Fruit fly (Drosophila melanogaster) whole organism, embryonic: ENCODE results near the gene Pdfr.

ENCODE experiments used
- Antp ChIP-seq: fragments of 200-800 bp; sonication (Bioruptor generic); optimal IDR thresholded peaks from 3 replicates; lab custom pipeline; 2016; ENCODE audit warnings: missing biosample characterization, missing genetic modification characterization
- BEAF-32 ChIP-seq: fragments of 200-800 bp; sonication (Bioruptor generic); optimal IDR thresholded peaks from 3 replicates; lab custom pipeline; 2017; ENCODE audit warnings: missing biosample characterization, missing genetic modification characterization, mild to moderate bottlenecking, moderate library complexity, missing genetic modification reagents
- CG11456 ChIP-seq: fragments of 200-800 bp; sonication (Bioruptor generic); IDR thresholded peaks from 3 replicates; pipeline ENCODE4 v1.3.6; 2022; ENCODE audit warnings: missing biosample characterization, missing genetic modification characterization
- CG12659 ChIP-seq: fragments of 200-800 bp; sonication (Bioruptor generic); optimal IDR thresholded peaks from 3 replicates; lab custom pipeline; 2017; ENCODE audit warnings: mild to moderate bottlenecking, missing biosample characterization, missing genetic modification reagents, missing genetic modification characterization
- CG13424 ChIP-seq: fragments of 200-800 bp; sonication (Bioruptor generic); optimal IDR thresholded peaks from 2 replicates; lab custom pipeline; 2019; ENCODE audit warnings: missing biosample characterization, mild to moderate bottlenecking, missing genetic modification characterization, moderate library complexity
- CG13775 ChIP-seq: fragments of 200-800 bp; sonication (Bioruptor generic); optimal IDR thresholded peaks from 3 replicates; lab custom pipeline; 2017; ENCODE audit warnings: missing biosample characterization, mild to moderate bottlenecking, missing genetic modification characterization
- CG14710 ChIP-seq: fragments of 200-800 bp; sonication (Bioruptor generic); optimal IDR thresholded peaks from 3 replicates; lab custom pipeline; 2019; ENCODE audit warnings: missing biosample characterization, mild to moderate bottlenecking, missing genetic modification characterization, moderate library complexity
- CG15696 ChIP-seq: fragments of 200-800 bp; sonication (Bioruptor generic); optimal IDR thresholded peaks from 2 replicates; lab custom pipeline; 2019; ENCODE audit warnings: missing biosample characterization, mild to moderate bottlenecking, missing genetic modification characterization, moderate library complexity
- CG16813 ChIP-seq: fragments of 200-800 bp; sonication (Bioruptor generic); IDR thresholded peaks from 3 replicates; pipeline ENCODE4 v1.3.6; 2022; ENCODE audit warnings: missing biosample characterization, missing genetic modification characterization; ENCODE audit not compliant: partially characterized antibody
- CG17186 ChIP-seq: fragments of 200-800 bp; sonication (Bioruptor generic); optimal IDR thresholded peaks from 3 replicates; lab custom pipeline; 2017; ENCODE audit warnings: missing biosample characterization, missing genetic modification reagents, missing genetic modification characterization
- CG2116 ChIP-seq: fragments of 200-800 bp; sonication (Bioruptor generic); optimal IDR thresholded peaks from 3 replicates; lab custom pipeline; 2018; ENCODE audit warnings: missing biosample characterization, mild to moderate bottlenecking, missing genetic modification characterization
- CG2120 ChIP-seq: fragments of 200-800 bp; sonication (Bioruptor generic); optimal IDR thresholded peaks from 3 replicates; lab custom pipeline; 2016; ENCODE audit warnings: missing biosample characterization, missing genetic modification characterization
- CG4328 ChIP-seq: fragments of 200-800 bp; sonication (Bioruptor generic); optimal IDR thresholded peaks from 3 replicates; lab custom pipeline; 2017; ENCODE audit warnings: missing biosample characterization, missing genetic modification reagents, missing genetic modification characterization
- CG43689 ChIP-seq: fragments of 200-800 bp; sonication (Bioruptor generic); IDR thresholded peaks from 2 replicates; pipeline ENCODE4 v1.3.6; 2022; ENCODE audit warnings: missing biosample characterization, missing genetic modification characterization
- CG5180 ChIP-seq: fragments of 200-800 bp; sonication (Bioruptor generic); optimal IDR thresholded peaks from 3 replicates; lab custom pipeline; 2017; ENCODE audit warnings: missing biosample characterization, missing genetic modification characterization, mild to moderate bottlenecking, moderate library complexity, missing genetic modification reagents
- CG7987 ChIP-seq: fragments of 200-800 bp; sonication (Bioruptor generic); optimal IDR thresholded peaks from 2 replicates; lab custom pipeline; 2018; ENCODE audit warnings: missing biosample characterization, mild to moderate bottlenecking, missing genetic modification characterization, moderate library complexity
- CG9797 ChIP-seq: fragments of 200-800 bp; sonication (Bioruptor generic); optimal IDR thresholded peaks from 3 replicates; lab custom pipeline; 2018; ENCODE audit warnings: missing biosample characterization, mild to moderate bottlenecking, missing genetic modification characterization
- Dfd ChIP-seq, 2 experiments: fragments of >200 bp; optimal IDR thresholded peaks; 2 replicates each; lab custom pipeline; 2017; ENCODE audit warnings: missing biosample characterization in 2 of 2, missing genetic modification characterization in 2 of 2
- Fer2 ChIP-seq: fragments of 200-800 bp; sonication (Bioruptor generic); optimal IDR thresholded peaks from 2 replicates; lab custom pipeline; 2018; ENCODE audit warnings: missing biosample characterization, mild to moderate bottlenecking, missing genetic modification characterization, moderate library complexity
- Gug ChIP-seq: fragments of 200-800 bp; sonication (Bioruptor generic); IDR thresholded peaks from 4 replicates; pipeline ENCODE4 v1.3.6; 2022; ENCODE audit warnings: missing biosample characterization, missing genetic modification characterization
- HLH4C ChIP-seq: fragments of 200-800 bp; sonication (Bioruptor generic); IDR thresholded peaks from 3 replicates; pipeline ENCODE4 v1.3.6; 2022; ENCODE audit warnings: missing biosample characterization, missing genetic modification characterization; ENCODE audit not compliant: partially characterized antibody
- Hey ChIP-seq: fragments of 200-800 bp; sonication (Bioruptor generic); optimal IDR thresholded peaks from 3 replicates; lab custom pipeline; 2018; ENCODE audit warnings: missing biosample characterization, mild to moderate bottlenecking, missing genetic modification characterization
- Med ChIP-seq: fragments of 200-800 bp; sonication (Bioruptor generic); peaks from one replicate; lab custom pipeline; 2016; ENCODE audit warnings: missing biosample characterization, missing genetic modification characterization, mild to moderate bottlenecking, inconsistent platforms, moderate library complexity
- Mrtf ChIP-seq: fragments of 200-800 bp; sonication (Bioruptor generic); IDR thresholded peaks from 3 replicates; pipeline ENCODE4 v1.3.6; 2022; ENCODE audit warnings: missing biosample characterization, missing genetic modification characterization
- Myb ChIP-seq: fragments of 200-800 bp; sonication (Bioruptor generic); optimal IDR thresholded peaks from 2 replicates; lab custom pipeline; 2016; ENCODE audit warnings: missing biosample characterization, missing genetic modification characterization
- Nf-YC ChIP-seq: fragments of 200-800 bp; optimal IDR thresholded peaks from 3 replicates; lab custom pipeline; 2019; ENCODE audit warnings: missing biosample characterization, mild to moderate bottlenecking, missing genetic modification characterization, moderate library complexity
- NfI ChIP-seq: fragments of 200-800 bp; sonication (Bioruptor generic); optimal IDR thresholded peaks from 3 replicates; lab custom pipeline; 2018; ENCODE audit warnings: missing biosample characterization, mild to moderate bottlenecking, missing genetic modification characterization, moderate library complexity
- Scr ChIP-seq: fragments of 200-800 bp; sonication (Bioruptor generic); IDR thresholded peaks from 2 replicates; pipeline ENCODE4 v1.3.6; 2022; ENCODE audit warnings: missing biosample characterization, missing genetic modification characterization; ENCODE audit not compliant: partially characterized antibody
- Sin3A ChIP-seq: fragments of >200 bp; optimal IDR thresholded peaks from 2 replicates; lab custom pipeline; 2018
- Sry-β ChIP-seq: fragments of 200-800 bp; sonication (Bioruptor generic); optimal IDR thresholded peaks from 2 replicates; lab custom pipeline; 2018; ENCODE audit warnings: missing biosample characterization, mild to moderate bottlenecking, missing genetic modification characterization, moderate library complexity
- Sry-δ ChIP-seq: fragments of 200-800 bp; sonication (Bioruptor generic); optimal IDR thresholded peaks from 2 replicates; lab custom pipeline; 2016; ENCODE audit warnings: missing biosample characterization, missing genetic modification characterization
- Tbp ChIP-seq: fragments of >200 bp; optimal IDR thresholded peaks from 2 replicates; lab custom pipeline; 2018; ENCODE audit warnings: missing biosample characterization, missing genetic modification characterization
- abd-A ChIP-seq: fragments of 200-800 bp; sonication (Bioruptor generic); optimal IDR thresholded peaks from 3 replicates; lab custom pipeline; 2019; ENCODE audit warnings: missing biosample characterization, mild to moderate bottlenecking, missing genetic modification characterization, moderate library complexity
- amos ChIP-seq: fragments of 200-800 bp; sonication (Bioruptor generic); IDR thresholded peaks from 2 replicates; pipeline ENCODE4 v1.3.6; 2022; ENCODE audit warnings: missing biosample characterization, missing genetic modification characterization; ENCODE audit not compliant: partially characterized antibody
- dati ChIP-seq: fragments of 200-800 bp; sonication (Bioruptor generic); IDR thresholded peaks from 2 replicates; pipeline ENCODE4 v1.3.6; 2022; ENCODE audit warnings: missing biosample characterization, missing genetic modification characterization
- esg ChIP-seq: fragments of 200-800 bp; sonication (Bioruptor generic); conservative IDR thresholded peaks from 2 replicates; pipeline ENCODE4 v1.3.6; 2022; ENCODE audit warnings: missing biosample characterization, missing genetic modification characterization
- eve ChIP-seq, 2 experiments: fragments of >200 bp; optimal IDR thresholded peaks; 2 replicates each; lab custom pipeline; 2017; ENCODE audit warnings: missing biosample characterization in 2 of 2, missing genetic modification characterization in 2 of 2
- hbn ChIP-seq: fragments of 200-800 bp; sonication (Bioruptor generic); IDR thresholded peaks from 2 replicates; pipeline ENCODE4 v1.3.6; 2022; ENCODE audit warnings: missing biosample characterization, missing genetic modification characterization; ENCODE audit not compliant: partially characterized antibody
- jumu ChIP-seq: fragments of 200-800 bp; sonication (Bioruptor generic); optimal IDR thresholded peaks from 3 replicates; lab custom pipeline; 2016; ENCODE audit warnings: missing biosample characterization, missing genetic modification characterization
- nerfin-2 ChIP-seq: fragments of 200-800 bp; sonication (Bioruptor generic); IDR thresholded peaks from 2 replicates; pipeline ENCODE4 v1.3.6; 2022; ENCODE audit warnings: missing biosample characterization, missing genetic modification characterization; ENCODE audit not compliant: partially characterized antibody
- nom ChIP-seq: fragments of 200-800 bp; sonication (Bioruptor generic); optimal IDR thresholded peaks from 2 replicates; lab custom pipeline; 2017; ENCODE audit warnings: missing biosample characterization, missing genetic modification characterization, mild to moderate bottlenecking, moderate library complexity, missing genetic modification reagents
- phol ChIP-seq: fragments of 200-800 bp; sonication (Bioruptor generic); optimal IDR thresholded peaks from 3 replicates; lab custom pipeline; 2018; ENCODE audit warnings: missing biosample characterization, mild to moderate bottlenecking, missing genetic modification characterization, moderate library complexity
- prd ChIP-seq, 3 experiments: fragments of >200 bp in 2 of 3; fragments of 200-800 bp in 1 of 3; sonication (Bioruptor generic) in 1 of 3; optimal IDR thresholded peaks in 2 of 3; IDR thresholded peaks in 1 of 3; 2 replicates in 2 of 3; 3 replicates in 1 of 3; pipeline versions ENCODE4 v1.3.6 to Lab custom; 2017 to 2022; ENCODE audit warnings: missing biosample characterization in 1 of 3, missing genetic modification characterization in 1 of 3
- row ChIP-seq: fragments of 200-800 bp; sonication (Bioruptor generic); IDR thresholded peaks from 3 replicates; pipeline ENCODE4 v1.3.6; 2022; ENCODE audit warnings: missing biosample characterization, missing genetic modification characterization
- sna ChIP-seq: fragments of 200-800 bp; sonication (Bioruptor generic); IDR thresholded peaks from 2 replicates; pipeline ENCODE4 v1.3.6; 2022; ENCODE audit warnings: missing biosample characterization, missing genetic modification characterization; ENCODE audit not compliant: partially characterized antibody
- tna ChIP-seq: fragments of 200-800 bp; sonication (Bioruptor generic); IDR thresholded peaks from 2 replicates; pipeline ENCODE4 v1.3.6; 2022; ENCODE audit warnings: missing biosample characterization, missing genetic modification characterization; ENCODE audit not compliant: partially characterized antibody
- usp ChIP-seq: fragments of >200 bp; optimal IDR thresholded peaks from 2 replicates; lab custom pipeline; 2017; ENCODE audit warnings: missing biosample characterization, missing genetic modification characterization
- vnd ChIP-seq: fragments of 200-800 bp; sonication (Bioruptor generic); IDR thresholded peaks from 3 replicates; pipeline ENCODE4 v1.3.6; 2022; ENCODE audit warnings: missing biosample characterization, missing genetic modification characterization; ENCODE audit not compliant: partially characterized antibody

Gene Pdfr

DNA sequence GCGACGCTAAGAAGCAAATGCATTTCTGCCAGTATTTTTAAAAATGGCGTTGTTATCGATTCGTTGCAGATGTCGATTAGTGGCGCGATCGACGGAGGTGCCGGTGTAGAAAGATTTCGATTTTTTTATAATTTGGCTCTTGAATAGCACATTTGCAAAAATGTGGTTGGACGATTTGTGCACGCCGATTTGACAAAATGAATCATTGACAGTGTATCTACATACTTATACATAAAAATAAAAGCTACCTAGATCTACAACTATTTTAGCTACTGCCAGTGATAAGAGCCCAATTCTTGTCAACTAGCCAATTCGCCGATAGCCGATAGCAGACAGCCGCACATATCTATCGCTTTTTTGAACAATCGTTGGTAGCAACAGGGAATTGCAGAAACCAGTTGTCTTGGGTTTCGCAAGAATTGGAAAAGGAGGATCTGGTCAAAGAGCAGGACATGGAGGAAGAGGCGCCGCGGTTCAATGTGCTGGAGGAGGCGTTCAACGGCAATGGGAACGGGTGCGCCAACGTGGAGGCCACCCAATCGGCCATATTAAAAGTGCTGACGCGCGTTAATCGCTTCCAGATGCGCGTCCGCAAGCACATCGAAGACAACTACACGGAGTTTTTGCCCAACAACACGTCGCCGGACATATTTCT is 52.0 kb downstream of the Pdfr start, which contains the start of the genes Klp3A and Zw10 (continued):
- TF ChIP-seq CG5180, result no peak
- no peak for TF ChIP-seq CG43689
- TF ChIP-seq NfI (GFP tag; lab: Kevin White, UChicago), result peak; percentile 27
- no peak for TF ChIP-seq dati (GFP tag; lab: Robert Waterston, UW)
- peak; percentile 6 for TF ChIP-seq nom (GFP tag; lab: Kevin White, UChicago)
- peak; percentile 28 for TF ChIP-seq CG13775 (GFP tag; lab: Kevin White, UChicago)
- peak; percentile 23 for TF ChIP-seq CG13424 (tag; lab: Kevin White, UChicago)
- TF ChIP-seq phol (tag; lab: Kevin White, UChicago), result peak; percentile 85
- peak; percentile 8; the same call in 1 of the 4 replicates for TF ChIP-seq Gug
- no peak for TF ChIP-seq Tbp (GFP tag; lab: Kevin White, UChicago)
- no peak for TF ChIP-seq usp (GFP tag; lab: Kevin White, UChicago)
- TF ChIP-seq CG4328, result no peak
- TF ChIP-seq CG9797, result peak; percentile 14
- peak; percentile 41 for TF ChIP-seq CG12659 (GFP tag; lab: Kevin White, UChicago)
- TF ChIP-seq CG2116 (GFP tag; lab: Kevin White, UChicago), result peak; percentile 82
- peak; percentile 1 for TF ChIP-seq Antp (GFP tag; lab: Kevin White, UChicago)
- TF ChIP-seq Sry-β (GFP tag; lab: Kevin White, UChicago), result peak; percentile 86
- no peak for TF ChIP-seq hbn (GFP tag; lab: Robert Waterston, UW)
- TF ChIP-seq nerfin-2, result peak; percentile 72
- TF ChIP-seq prd (optimal IDR thresholded peaks at IDR 0.05; lab: Kevin White, UChicago), result no peak
- TF ChIP-seq prd (GFP tag; IDR thresholded peaks at IDR 0.05; lab: Robert Waterston, UW), result peak; percentile 19; the same call in 1 of the 3 replicates
- TF ChIP-seq CG11456 (GFP tag; lab: Robert Waterston, UW), result 0 out of 3 replicates have a peak, but pooled peaks have one; percentile 14
- TF ChIP-seq abd-A, result no peak
- TF ChIP-seq CG7987 (GFP tag; lab: Kevin White, UChicago), result no peak
- no peak for TF ChIP-seq CG15696
- peak; percentile 78 for TF ChIP-seq Myb
- TF ChIP-seq Fer2, result no peak
- TF ChIP-seq jumu (GFP tag; lab: Kevin White, UChicago), result peak; percentile 11
- peak; percentile 74 for TF ChIP-seq Sry-δ (GFP tag; lab: Kevin White, UChicago)
- TF ChIP-seq esg (GFP tag; lab: Robert Waterston, UW), result no peak
- TF ChIP-seq Scr, result peak; percentile 70
- peak; percentile 45 for TF ChIP-seq CG2120 (GFP tag; lab: Kevin White, UChicago)
- TF ChIP-seq amos (GFP tag; lab: Robert Waterston, UW), result peak; percentile 18; the same call in 1 of the 2 replicates
- no peak for TF ChIP-seq Nf-YC (tag; lab: Kevin White, UChicago)
- TF ChIP-seq eve (GFP tag; optimal IDR thresholded peaks at IDR 0.05; lab: Kevin White, UChicago), result no peak
- no peak for TF ChIP-seq Hey (tag; lab: Kevin White, UChicago)
- no peak for TF ChIP-seq Dfd (GFP tag; optimal IDR thresholded peaks at IDR 0.05; lab: Kevin White, UChicago)
- peak; percentile 79 for TF ChIP-seq row (GFP tag; lab: Robert Waterston, UW)
- peak; percentile 86 for TF ChIP-seq HLH4C (GFP tag; lab: Robert Waterston, UW)
- peak; percentile 85 for TF ChIP-seq Med (GFP tag; lab: Kevin White, UChicago)
- peak; percentile 57 for TF ChIP-seq CG17186 (GFP tag; lab: Kevin White, UChicago)
- TF ChIP-seq Mrtf, result no peak
- peak; percentile 63 for TF ChIP-seq vnd (GFP tag; lab: Robert Waterston, UW)
- peak; percentile 70 for TF ChIP-seq CG16813 (GFP tag; lab: Robert Waterston, UW)
- TF ChIP-seq tna, result peak; percentile 79
- TF ChIP-seq Sin3A, result peak; percentile 68
- peak; percentile 69 for TF ChIP-seq BEAF-32
- peak; percentile 42 for TF ChIP-seq CG14710
- TF ChIP-seq sna, result peak; percentile 63; the same call in 1 of the 2 replicates
